Worm (Caenorhabditis elegans) whole organism, L1 larva: Measurements from ENCODE around the gene F38A1.6.

ENCODE experiments used
- C16A3.4 ChIP-seq: fragments of 150-350 bp; optimal IDR thresholded peaks from 2 replicates; lab custom pipeline; 2014; ENCODE audit warnings: missing biosample characterization, missing genetic modification characterization
- F16B12.6 ChIP-seq: fragments of 150-350 bp; optimal IDR thresholded peaks from 2 replicates; lab custom pipeline; 2014; ENCODE audit warnings: missing biosample characterization, missing genetic modification characterization
- Y116A8C.19 ChIP-seq: sonication (generic microtip); optimal IDR thresholded peaks from 2 replicates; lab custom pipeline; 2016; ENCODE audit warnings: missing compliant biosample characterization, missing genetic modification characterization, borderline replicate concordance
- aha-1 ChIP-seq: fragments of 150-350 bp; optimal IDR thresholded peaks from 2 replicates; lab custom pipeline; 2014; ENCODE audit warnings: missing biosample characterization, missing genetic modification characterization
- blmp-1 ChIP-seq: fragments of 150-350 bp; optimal IDR thresholded peaks from 2 replicates; lab custom pipeline; 2014; ENCODE audit warnings: missing biosample characterization, missing genetic modification characterization
- ceh-8 ChIP-seq: fragments of 200-800 bp; sonication (Bioruptor generic); optimal IDR thresholded peaks from 2 replicates; lab custom pipeline; 2018; ENCODE audit warnings: mild to moderate bottlenecking, missing genetic modification characterization, moderate library complexity, missing compliant biosample characterization
- ceh-88 ChIP-seq: fragments of 200-800 bp; sonication (Bioruptor generic); IDR thresholded peaks from 2 replicates; pipeline ENCODE4 v1.3.6; 2022; ENCODE audit warnings: missing genetic modification characterization, missing compliant biosample characterization
- ceh-90 ChIP-seq: sonication (generic microtip); optimal IDR thresholded peaks from 2 replicates; lab custom pipeline; 2016; ENCODE audit warnings: missing genetic modification characterization, missing compliant biosample characterization
- dpl-1 ChIP-seq, 3 experiments: fragments of 150-350 bp in 2 of 3; sonication (generic microtip) in 1 of 3; optimal IDR thresholded peaks; 2 replicates each; lab custom pipeline; 2014 to 2017; ENCODE audit warnings: missing biosample characterization in 3 of 3, missing genetic modification characterization in 3 of 3, missing genetic modification reagents in 3 of 3
- dsc-1 ChIP-seq: sonication (generic microtip); optimal IDR thresholded peaks from 2 replicates; lab custom pipeline; 2016; ENCODE audit warnings: mild to moderate bottlenecking, missing genetic modification characterization, missing compliant biosample characterization
- efl-1 ChIP-seq, 4 experiments: fragments of 150-350 bp; optimal IDR thresholded peaks in 3 of 4; peaks in 1 of 4; 1 replicate in 1 of 4; 2 replicates in 3 of 4; lab custom pipeline; 2014; ENCODE audit warnings: missing biosample characterization in 2 of 4, missing genetic modification characterization in 2 of 4, missing genetic modification reagents in 2 of 4
- elt-2 ChIP-seq: sonication (generic microtip); optimal IDR thresholded peaks from 2 replicates; lab custom pipeline; 2016; ENCODE audit warnings: missing genetic modification characterization, mild to moderate bottlenecking, inconsistent platforms, missing compliant biosample characterization, missing genetic modification reagents
- ets-5 ChIP-seq: fragments of 200-800 bp; sonication (Bioruptor generic); IDR thresholded peaks from 2 replicates; pipeline ENCODE4 v1.3.6; 2022; ENCODE audit warnings: missing genetic modification characterization, missing compliant biosample characterization
- hpl-2 ChIP-seq: fragments of 150-350 bp; optimal IDR thresholded peaks from 2 replicates; lab custom pipeline; 2014; ENCODE audit warnings: missing biosample characterization, missing genetic modification reagents, missing genetic modification characterization
- isw-1 ChIP-seq: fragments of 200-800 bp; sonication (Bioruptor generic); IDR thresholded peaks from 2 replicates; pipeline ENCODE4 v1.3.6; 2022; ENCODE audit warnings: missing genetic modification characterization, missing compliant biosample characterization
- jun-1 ChIP-seq: fragments of 150-350 bp; optimal IDR thresholded peaks from 2 replicates; lab custom pipeline; 2014; ENCODE audit warnings: missing biosample characterization, missing genetic modification reagents, missing genetic modification characterization
- lin-14 ChIP-seq: fragments of 200-800 bp; sonication (Bioruptor generic); optimal IDR thresholded peaks from 2 replicates; lab custom pipeline; 2018; ENCODE audit warnings: mild to moderate bottlenecking, missing genetic modification characterization, moderate library complexity, missing compliant biosample characterization
- lin-15B ChIP-seq: fragments of 150-350 bp; sonication (generic microtip); optimal IDR thresholded peaks from 3 replicates; lab custom pipeline; 2014; ENCODE audit warnings: missing biosample characterization, missing genetic modification characterization
- nhr-20 ChIP-seq: sonication (generic microtip); optimal IDR thresholded peaks from 2 replicates; lab custom pipeline; 2016; ENCODE audit warnings: mild to moderate bottlenecking, missing genetic modification characterization, missing compliant biosample characterization
- nhr-28 ChIP-seq: fragments of 150-350 bp; optimal IDR thresholded peaks from 2 replicates; lab custom pipeline; 2014; ENCODE audit warnings: missing biosample characterization, missing genetic modification characterization
- nhr-77 ChIP-seq: fragments of 150-350 bp; optimal IDR thresholded peaks from 2 replicates; lab custom pipeline; 2014; ENCODE audit warnings: missing biosample characterization, missing genetic modification characterization
- nhr-90 ChIP-seq: sonication (generic microtip); optimal IDR thresholded peaks from 2 replicates; lab custom pipeline; 2016; ENCODE audit warnings: mild to moderate bottlenecking, missing genetic modification characterization, missing compliant biosample characterization; ENCODE audit not compliant: poor library complexity
- pag-3 ChIP-seq: sonication (generic microtip); optimal IDR thresholded peaks from 2 replicates; lab custom pipeline; 2017; ENCODE audit warnings: missing genetic modification characterization, mild to moderate bottlenecking, missing compliant biosample characterization, antibody characterized with exemption, borderline replicate concordance; ENCODE audit not compliant: insufficient read depth
- skn-1 ChIP-seq: fragments of 150-350 bp; optimal IDR thresholded peaks from 2 replicates; lab custom pipeline; 2014; ENCODE audit warnings: missing biosample characterization, missing genetic modification characterization
- sox-4 ChIP-seq: sonication (generic microtip); optimal IDR thresholded peaks from 2 replicates; lab custom pipeline; 2016; ENCODE audit warnings: missing genetic modification characterization, missing compliant biosample characterization
- tbx-2 ChIP-seq: sonication (generic microtip); optimal IDR thresholded peaks from 2 replicates; lab custom pipeline; 2016; ENCODE audit warnings: missing genetic modification characterization, missing compliant biosample characterization
- unc-130 ChIP-seq: fragments of 150-350 bp; optimal IDR thresholded peaks from 2 replicates; lab custom pipeline; 2017; ENCODE audit warnings: missing biosample characterization, missing genetic modification characterization, inconsistent platforms
- unc-30 ChIP-seq: sonication (generic microtip); optimal IDR thresholded peaks from 2 replicates; lab custom pipeline; 2017; ENCODE audit warnings: missing biosample characterization, missing genetic modification characterization
- unc-62 ChIP-seq: fragments of 150-350 bp; optimal IDR thresholded peaks from 2 replicates; lab custom pipeline; 2014; ENCODE audit warnings: missing biosample characterization, missing genetic modification reagents, missing genetic modification characterization
- unc-98 ChIP-seq: fragments of 200-800 bp; sonication (Bioruptor generic); IDR thresholded peaks from 2 replicates; pipeline ENCODE4 v1.3.6; 2022; ENCODE audit warnings: missing genetic modification characterization, missing compliant biosample characterization
- xbp-1 ChIP-seq: sonication (generic microtip); optimal IDR thresholded peaks from 2 replicates; lab custom pipeline; 2016; ENCODE audit warnings: missing genetic modification characterization, missing compliant biosample characterization
- zag-1 ChIP-seq: fragments of 150-350 bp; optimal IDR thresholded peaks from 2 replicates; lab custom pipeline; 2014; ENCODE audit warnings: missing biosample characterization, missing genetic modification characterization
- zip-4 ChIP-seq: fragments of 200-800 bp; sonication (Bioruptor generic); optimal IDR thresholded peaks from 2 replicates; lab custom pipeline; 2018; ENCODE audit warnings: mild to moderate bottlenecking, missing genetic modification characterization, moderate library complexity, missing compliant biosample characterization
- ztf-11 ChIP-seq, 2 experiments: sonication (generic microtip); optimal IDR thresholded peaks; 2 replicates each; lab custom pipeline; 2016 to 2017; ENCODE audit warnings: missing genetic modification characterization in 2 of 2, missing biosample characterization in 1 of 2, missing compliant biosample characterization in 1 of 2
- ztf-4 ChIP-seq: fragments of 150-350 bp; optimal IDR thresholded peaks from 2 replicates; lab custom pipeline; 2014; ENCODE audit warnings: missing biosample characterization, missing genetic modification characterization

F38A1.6 gene

DNA sequence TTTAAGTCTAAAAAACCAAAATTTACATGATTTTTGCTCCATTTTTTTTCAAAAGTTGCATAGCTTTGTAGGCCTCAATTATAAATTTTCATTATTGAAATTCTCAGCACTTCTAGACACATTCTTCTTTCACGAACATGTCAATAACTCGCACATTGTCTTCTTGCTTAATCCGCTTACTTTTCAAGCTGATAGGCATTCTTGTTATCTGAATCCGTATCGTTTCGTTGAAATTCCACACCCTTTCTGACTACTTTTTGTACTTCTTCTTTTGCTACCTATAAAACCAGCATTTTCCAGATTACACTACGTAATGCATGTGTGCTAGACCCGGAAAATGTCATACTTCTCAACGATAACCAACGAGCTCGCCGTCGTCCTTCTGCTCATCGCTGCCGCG lies 35.4 kb upstream of the F38A1.6 start, which contains the start of gene W09G12.9:
Gene W09G12.9, plus strand, starts transcription at position 301 of the 400 bp plus-strand sequence.
- TF ChIP-seq dsc-1 (tag; lab: Kevin White, UChicago) (no peak), ets-5 (GFP tag; lab: Robert Waterston, UW) (no peak), ceh-8 (GFP tag; lab: Kevin White, UChicago) (no peak)

DNA sequence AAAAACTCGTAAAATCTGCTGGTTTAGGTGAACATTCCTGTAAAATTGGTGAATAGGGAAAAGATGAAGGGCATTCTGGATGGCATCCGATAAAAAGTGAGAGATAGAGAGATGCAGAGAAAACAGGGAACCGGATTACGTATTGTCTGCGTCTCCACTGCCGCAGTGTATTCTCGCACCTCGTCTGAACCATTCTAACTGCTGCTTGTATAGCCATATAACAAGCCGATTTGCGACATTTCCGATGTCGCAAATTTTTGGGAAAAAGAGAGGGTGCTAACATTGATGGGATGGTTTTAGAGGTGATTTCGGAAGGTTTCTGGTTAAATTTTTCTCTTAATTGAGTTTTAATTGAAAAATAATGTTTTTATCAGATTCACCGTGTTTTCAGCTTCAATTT lies 30.5 kb upstream of the F38A1.6 start, which contains the start of gene W09G12.10:
Gene W09G12.10, minus strand, starts transcription at position 121 of the 400 bp plus-strand sequence.
- TF ChIP-seq isw-1 (GFP tag; lab: Robert Waterston, UW) (no peak), dsc-1 (tag; lab: Kevin White, UChicago) (no peak), dpl-1 (GFP tag; optimal IDR thresholded peaks at IDR 0.05; lab: Kevin White, UChicago) (no peak), jun-1 (tag; lab: Kevin White, UChicago) (peak; percentile 4), zip-4 (GFP tag; lab: Kevin White, UChicago) (no peak), ztf-4 (tag; lab: Kevin White, UChicago) (no peak), blmp-1 (tag; lab: Kevin White, UChicago) (peak; percentile 45), efl-1 (optimal IDR thresholded peaks at IDR 0.05; lab: Kevin White, UChicago) (peak in 1 of 2 experiments; percentile 18), efl-1 (GFP tag; optimal IDR thresholded peaks at IDR 0.05 in 1 of 2; lab: Kevin White, UChicago) (no peak)

- TF ChIP-seq ztf-11 (tag; optimal IDR thresholded peaks at IDR 0.05; lab: Kevin White, UChicago) (no peak), blmp-1 (tag; lab: Kevin White, UChicago) (peak; percentile 94), zag-1 (no peak)
These were observed 26.9 kb upstream of the F38A1.6 start for ce11 chrIV:1224781-1225180.

DNA sequence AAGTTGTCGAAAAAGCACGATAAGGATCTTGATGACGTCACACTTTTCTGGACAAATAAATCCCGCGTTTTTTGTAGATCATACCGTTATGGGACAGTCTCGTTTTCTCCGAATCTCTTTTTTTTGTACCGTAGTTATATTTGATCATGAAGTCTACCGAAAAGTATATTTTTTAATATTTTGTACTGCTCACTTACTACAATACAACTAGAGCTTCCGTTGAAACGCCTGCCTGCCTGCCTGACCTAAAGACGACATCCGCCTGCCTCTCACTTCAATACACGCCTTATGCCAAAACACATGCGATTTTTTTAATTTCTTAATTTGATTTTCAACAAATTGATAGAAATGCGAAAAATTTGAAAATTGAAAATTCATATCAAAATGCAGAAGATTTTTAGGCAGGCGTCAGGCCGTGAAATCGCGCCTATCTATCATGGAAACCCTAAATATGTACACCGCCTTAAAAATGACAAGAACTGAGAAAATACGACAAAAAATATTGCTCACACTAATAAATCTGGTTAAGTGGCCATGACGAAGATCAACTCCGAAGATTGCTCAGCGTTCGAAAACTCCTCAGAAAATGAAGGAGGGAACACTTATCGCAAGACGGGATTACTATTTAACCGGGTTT lies 25.9 kb upstream of the F38A1.6 start, which contains the start of gene W09G12.8:
Gene W09G12.8, plus strand, starts transcription at position 587 of the 637 bp plus-strand sequence.
- TF ChIP-seq unc-130 (tag; lab: Kevin White, UChicago) (no peak), unc-30 (no peak), ceh-90 (no peak), hpl-2 (no peak), blmp-1 (tag; lab: Kevin White, UChicago) (no peak), aha-1 (tag; lab: Kevin White, UChicago) (no peak), pag-3 (tag; lab: Kevin White, UChicago) (no peak), sox-4 (no peak), xbp-1 (tag; lab: Kevin White, UChicago) (no peak), lin-14 (GFP tag; lab: Kevin White, UChicago) (no peak), unc-62 (GFP tag; lab: Kevin White, UChicago) (no peak), isw-1 (GFP tag; lab: Robert Waterston, UW) (no peak), dpl-1 (GFP tag; optimal IDR thresholded peaks at IDR 0.05; lab: Kevin White, UChicago) (no peak), skn-1 (tag; lab: Kevin White, UChicago) (no peak)
- TF ChIP-seq, all 84 proteins: peak for 0

ce11 chrIV:1228675-1229130 lies 23.0 kb upstream of the F38A1.6 start, which contains the start of gene W09G12.7:
W09G12.7 (plus strand) TSS chrIV:1229080.
- TF ChIP-seq efl-1 (optimal IDR thresholded peaks at IDR 0.05; lab: Kevin White, UChicago): no peak
- peak in 1 of 2 experiments; percentile 7 for TF ChIP-seq efl-1 (GFP tag; optimal IDR thresholded peaks at IDR 0.05 in 1 of 2; lab: Kevin White, UChicago)
- no peak for TF ChIP-seq lin-15B (tag; lab: Kevin White, UChicago)
- TF ChIP-seq elt-2 (tag; lab: Kevin White, UChicago): peak; percentile 91
- TF ChIP-seq nhr-20: peak; percentile 29

DNA sequence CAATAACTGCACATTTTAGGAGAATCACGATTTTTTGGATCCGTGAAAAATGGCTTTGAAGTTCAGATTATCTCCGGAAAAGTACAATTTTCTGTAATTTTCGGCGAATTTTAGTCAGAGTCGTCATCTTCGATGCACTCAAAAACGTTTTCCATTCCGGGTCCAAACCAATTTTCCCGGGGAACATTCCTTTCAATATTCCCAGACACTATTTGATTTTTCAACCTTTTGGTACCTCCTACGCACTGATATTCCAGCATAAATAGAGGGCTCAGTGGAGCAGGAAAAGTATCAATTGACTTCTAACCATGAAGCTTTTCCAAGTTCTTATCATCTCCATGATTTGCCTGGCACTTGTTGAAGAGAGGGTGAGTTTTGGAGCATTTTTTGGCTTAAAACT lies 20.1 kb upstream of the F38A1.6 start, which contains the start of gene W09G12.6:
Gene W09G12.6, plus strand, starts transcription at position 301 of the 400 bp plus-strand sequence.
- TF ChIP-seq ceh-88 (GFP tag; lab: Robert Waterston, UW) (no peak), nhr-90 (tag; lab: Kevin White, UChicago) (no peak), tbx-2 (tag; lab: Kevin White, UChicago) (no peak), nhr-77 (tag; lab: Kevin White, UChicago) (no peak), unc-30 (no peak), unc-98 (no peak), skn-1 (tag; lab: Kevin White, UChicago) (no peak), nhr-28 (tag; lab: Kevin White, UChicago) (no peak), F16B12.6 (tag; lab: Kevin White, UChicago) (no peak), C16A3.4 (tag; lab: Kevin White, UChicago) (no peak), Y116A8C.19 (tag; lab: Kevin White, UChicago) (no peak)
